Worm (Caenorhabditis elegans): ENCODE measurements around the gene Y43F8B.22.

- no peak for TF ChIP-seq repo-1 (tag; optimal IDR thresholded peaks at IDR 0.05)
- no peak for TF ChIP-seq snpc-4 (GFP tag; optimal IDR thresholded peaks at IDR 0.05)
- no peak for TF ChIP-seq snpc-4 (tag; optimal IDR thresholded peaks at IDR 0.05)
- no peak for TF ChIP-seq ztf-25 (GFP tag; IDR thresholded peaks at IDR 0.05)
- TF ChIP-seq tlf-1 (GFP tag; optimal IDR thresholded peaks at IDR 0.05) = no peak
- no peak for TF ChIP-seq dpl-1 (GFP tag; optimal IDR thresholded peaks at IDR 0.05)
- no peak for TF ChIP-seq bed-2 (GFP tag; IDR thresholded peaks at IDR 0.05)
Observed at ce11 chrV:19470385-19470784, 12.2 kb upstream of the Y43F8B.22 start, which contains the start of gene Y43F8B.11.

Measured in whole organism, young adult.